Fruit fly (Drosophila melanogaster): ENCODE data around the gene CG13293.

DNA sequence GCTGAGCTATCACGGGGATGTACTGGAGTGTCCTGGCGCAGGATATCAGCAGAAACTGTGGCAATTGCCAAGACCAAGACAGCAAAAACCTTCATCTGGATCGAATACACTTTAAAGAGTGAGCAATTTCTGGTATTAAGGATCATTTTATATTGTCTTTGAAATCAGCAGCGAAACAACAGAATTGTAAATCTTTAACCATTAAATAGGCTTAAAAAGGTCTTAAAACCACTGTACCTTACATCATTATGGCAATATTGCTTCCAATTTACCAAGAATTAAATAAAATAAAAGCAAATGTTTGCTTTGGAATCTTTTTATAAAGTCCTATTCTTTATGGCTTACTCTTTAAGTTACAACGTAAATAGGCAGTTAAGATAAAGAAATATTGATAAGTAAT lies 48.2 kb upstream of the CG13293 start, which contains the start of gene CG10477:
- no peak for TF ChIP-seq CG8478 (optimal IDR thresholded peaks at IDR 0.05)
- no peak for TF ChIP-seq CTCF (optimal IDR thresholded peaks at IDR 0.05)

Data from S2 (cell line).